Worm (Caenorhabditis elegans) whole organism, young adult: Measurements from ENCODE around the gene nhr-247.

Experiments used
- C06A6.2 ChIP-seq: fragments of 200-800 bp; sonication (Bioruptor generic); conservative IDR thresholded peaks from 2 replicates; pipeline ENCODE4 v1.3.6; 2022; ENCODE audit warnings: missing genetic modification characterization, missing compliant biosample characterization
- C17E4.6 ChIP-seq: fragments of 200-800 bp; sonication (Bioruptor generic); IDR thresholded peaks from 2 replicates; pipeline ENCODE4 v1.3.6; 2022; ENCODE audit warnings: missing genetic modification reagents, missing genetic modification characterization, missing compliant biosample characterization
- F52B5.7 ChIP-seq: sonication (generic microtip); optimal IDR thresholded peaks from 2 replicates; lab custom pipeline; 2016; ENCODE audit warnings: mild to moderate bottlenecking, missing genetic modification characterization, missing compliant biosample characterization
- Y53F4B.3 ChIP-seq: fragments of 200-800 bp; sonication (Bioruptor generic); IDR thresholded peaks from 2 replicates; pipeline ENCODE4 v1.3.6; 2022; ENCODE audit warnings: missing genetic modification reagents, missing genetic modification characterization, missing compliant biosample characterization
- Y56A3A.18 ChIP-seq: fragments of 200-800 bp; sonication (Bioruptor generic); IDR thresholded peaks from 2 replicates; pipeline ENCODE4 v1.3.6; 2022; ENCODE audit warnings: missing genetic modification reagents, missing genetic modification characterization, missing compliant biosample characterization
- Y79H2A.3 ChIP-seq: fragments of 200-800 bp; sonication (Bioruptor generic); conservative IDR thresholded peaks from 2 replicates; pipeline ENCODE4 v1.3.6; 2022; ENCODE audit warnings: missing genetic modification reagents, missing genetic modification characterization, missing compliant biosample characterization
- ZK185.1 ChIP-seq: sonication (generic microtip); optimal IDR thresholded peaks from 2 replicates; lab custom pipeline; 2016; ENCODE audit warnings: mild to moderate bottlenecking, missing genetic modification characterization, missing compliant biosample characterization; ENCODE audit not compliant: poor library complexity, severe bottlenecking
- aptf-3 ChIP-seq: fragments of 200-800 bp; sonication (Bioruptor generic); IDR thresholded peaks from 2 replicates; pipeline ENCODE4 v1.3.6; 2022; ENCODE audit warnings: missing genetic modification characterization, missing compliant biosample characterization
- attf-5 ChIP-seq: fragments of 200-800 bp; sonication (Bioruptor generic); optimal IDR thresholded peaks from 2 replicates; lab custom pipeline; 2018; ENCODE audit warnings: mild to moderate bottlenecking, missing genetic modification characterization, missing compliant biosample characterization
- chd-7 ChIP-seq: sonication (generic microtip); optimal IDR thresholded peaks from 2 replicates; lab custom pipeline; 2016; ENCODE audit warnings: mild to moderate bottlenecking, missing genetic modification characterization, moderate library complexity, missing compliant biosample characterization
- dpff-1 ChIP-seq: sonication (generic microtip); optimal IDR thresholded peaks from 2 replicates; lab custom pipeline; 2017; ENCODE audit warnings: mild to moderate bottlenecking, missing genetic modification characterization, missing compliant biosample characterization
- efl-1 ChIP-seq: fragments of 150-350 bp; optimal IDR thresholded peaks from 2 replicates; lab custom pipeline; 2014; ENCODE audit warnings: missing biosample characterization, missing genetic modification reagents, missing genetic modification characterization
- ekl-4 ChIP-seq: fragments of 200-800 bp; sonication (Bioruptor generic); IDR thresholded peaks from 2 replicates; pipeline ENCODE4 v1.3.6; 2022; ENCODE audit warnings: missing genetic modification reagents, missing genetic modification characterization, missing compliant biosample characterization
- fkh-3 ChIP-seq: sonication (generic microtip); optimal IDR thresholded peaks from 2 replicates; lab custom pipeline; 2016; ENCODE audit warnings: mild to moderate bottlenecking, missing genetic modification characterization, missing compliant biosample characterization
- hlh-12 ChIP-seq: sonication (generic microtip); optimal IDR thresholded peaks from 2 replicates; lab custom pipeline; 2016; ENCODE audit warnings: missing genetic modification characterization, missing compliant biosample characterization
- hmg-1.2 ChIP-seq: fragments of 200-800 bp; sonication (Bioruptor generic); IDR thresholded peaks from 2 replicates; pipeline ENCODE4 v1.3.6; 2022; ENCODE audit warnings: missing genetic modification reagents, missing genetic modification characterization, missing compliant biosample characterization
- hmg-20 ChIP-seq: fragments of 200-800 bp; sonication (Bioruptor generic); IDR thresholded peaks from 2 replicates; pipeline ENCODE4 v1.3.6; 2022; ENCODE audit warnings: missing genetic modification reagents, missing genetic modification characterization, missing compliant biosample characterization
- let-526 ChIP-seq: fragments of 200-800 bp; sonication (Bioruptor generic); IDR thresholded peaks from 2 replicates; pipeline ENCODE4 v1.3.6; 2022; ENCODE audit warnings: missing genetic modification reagents, missing genetic modification characterization, missing compliant biosample characterization
- let-607 ChIP-seq, 2 experiments: fragments of 200-800 bp in 1 of 2; sonication (Bioruptor generic) in 1 of 2; sonication (generic microtip) in 1 of 2; optimal IDR thresholded peaks; 2 replicates each; lab custom pipeline; 2016 to 2018; ENCODE audit warnings: mild to moderate bottlenecking in 2 of 2, missing compliant biosample characterization in 2 of 2, missing genetic modification characterization in 2 of 2, moderate library complexity in 2 of 2, missing genotype in 1 of 2
- lin-54 ChIP-seq: fragments of 200-800 bp; sonication (Bioruptor generic); optimal IDR thresholded peaks from 2 replicates; lab custom pipeline; 2018; ENCODE audit warnings: mild to moderate bottlenecking, missing genetic modification characterization, missing compliant biosample characterization
- lsl-1 ChIP-seq: fragments of 200-800 bp; sonication (Bioruptor generic); optimal IDR thresholded peaks from 2 replicates; lab custom pipeline; 2018; ENCODE audit warnings: mild to moderate bottlenecking, missing genetic modification characterization, moderate library complexity, missing compliant biosample characterization
- madf-10 ChIP-seq: sonication (generic microtip); optimal IDR thresholded peaks from 2 replicates; lab custom pipeline; 2016; ENCODE audit warnings: mild to moderate bottlenecking, missing genetic modification characterization, missing compliant biosample characterization
- madf-6 ChIP-seq: fragments of 200-800 bp; sonication (Bioruptor generic); IDR thresholded peaks from 2 replicates; pipeline ENCODE4 v1.3.6; 2022; ENCODE audit warnings: missing genetic modification reagents, missing genetic modification characterization, missing compliant biosample characterization
- mel-28 ChIP-seq: sonication (generic microtip); optimal IDR thresholded peaks from 2 replicates; lab custom pipeline; 2016; ENCODE audit warnings: borderline replicate concordance, mild to moderate bottlenecking, missing genetic modification characterization, missing compliant biosample characterization
- mxl-1 ChIP-seq: sonication (generic microtip); optimal IDR thresholded peaks from 2 replicates; lab custom pipeline; 2016; ENCODE audit warnings: missing genetic modification characterization, missing compliant biosample characterization
- nfya-2 ChIP-seq: fragments of 200-800 bp; sonication (Bioruptor generic); IDR thresholded peaks from 2 replicates; pipeline ENCODE4 v1.3.6; 2022; ENCODE audit warnings: missing genetic modification reagents, missing genetic modification characterization, missing compliant biosample characterization
- nfyb-1 ChIP-seq: fragments of 200-800 bp; sonication (Bioruptor generic); IDR thresholded peaks from 2 replicates; pipeline ENCODE4 v1.3.6; 2022; ENCODE audit warnings: missing genetic modification reagents, missing genetic modification characterization, missing compliant biosample characterization
- nhr-80 ChIP-seq: sonication (generic microtip); optimal IDR thresholded peaks from 2 replicates; lab custom pipeline; 2016; ENCODE audit warnings: missing genetic modification characterization, missing compliant biosample characterization
- nhr-90 ChIP-seq: sonication (generic microtip); optimal IDR thresholded peaks from 2 replicates; lab custom pipeline; 2016; ENCODE audit warnings: missing genotype, mild to moderate bottlenecking, missing genetic modification characterization, missing compliant biosample characterization
- pha-4 ChIP-seq: fragments of 150-350 bp; sonication (generic microtip); optimal IDR thresholded peaks from 2 replicates; lab custom pipeline; 2014; ENCODE audit warnings: missing biosample characterization, missing genetic modification reagents, missing genetic modification characterization
- snpc-1.1 ChIP-seq: sonication (generic microtip); optimal IDR thresholded peaks from 2 replicates; lab custom pipeline; 2017; ENCODE audit warnings: missing genetic modification characterization, mild to moderate bottlenecking, missing compliant biosample characterization, antibody characterized with exemption, moderate library complexity, missing genotype, missing genetic modification reagents; ENCODE audit not compliant: insufficient read depth
- snpc-1.3 ChIP-seq: sonication (generic microtip); optimal IDR thresholded peaks from 2 replicates; lab custom pipeline; 2017; ENCODE audit warnings: missing genetic modification characterization, mild to moderate bottlenecking, missing compliant biosample characterization, antibody characterized with exemption, moderate library complexity, missing genotype, missing genetic modification reagents; ENCODE audit not compliant: insufficient read depth
- snpc-3.4 ChIP-seq: sonication (generic microtip); optimal IDR thresholded peaks from 2 replicates; lab custom pipeline; 2017; ENCODE audit warnings: missing genetic modification characterization, mild to moderate bottlenecking, missing compliant biosample characterization, antibody characterized with exemption, moderate library complexity, missing genotype, missing genetic modification reagents
- tbx-9 ChIP-seq: sonication (generic microtip); optimal IDR thresholded peaks from 2 replicates; lab custom pipeline; 2016; ENCODE audit warnings: borderline replicate concordance, missing genetic modification characterization, inconsistent platforms, missing compliant biosample characterization
- unc-130 ChIP-seq: sonication (generic microtip); optimal IDR thresholded peaks from 2 replicates; lab custom pipeline; 2016; ENCODE audit warnings: missing genetic modification reagents, missing genetic modification characterization, missing compliant biosample characterization
- unc-62 ChIP-seq: fragments of 150-350 bp; optimal IDR thresholded peaks from 2 replicates; lab custom pipeline; 2014; ENCODE audit warnings: missing biosample characterization, missing genetic modification reagents, missing genetic modification characterization
- ztf-28 ChIP-seq: fragments of 200-800 bp; sonication (Bioruptor generic); IDR thresholded peaks from 2 replicates; pipeline ENCODE4 v1.3.6; 2022; ENCODE audit warnings: missing genetic modification reagents, missing genetic modification characterization, missing compliant biosample characterization

The nhr-247 gene

ce11 chrV:15327745-15328447 lies 5.1 kb downstream of the nhr-247 start, which contains the start of gene ZK1037.6 (continued):
- no peak for TF ChIP-seq nfya-2 (GFP tag; lab: Robert Waterston, UW)
- TF ChIP-seq chd-7 (tag; lab: Kevin White, UChicago) = no peak
- no peak for TF ChIP-seq madf-6 (GFP tag; lab: Robert Waterston, UW)
- no peak for TF ChIP-seq lin-54 (GFP tag; lab: Kevin White, UChicago)
- TF ChIP-seq, all 124 proteins: peak for 0

- TF ChIP-seq mel-28 (tag; lab: Kevin White, UChicago) (no peak), fkh-3 (no peak), ztf-28 (GFP tag; lab: Robert Waterston, UW) (no peak)
Measured at ce11 chrV:15330314-15330713, 7.5 kb downstream of the nhr-247 start, which contains the start of gene srh-295. Gene srh-295 (plus strand): TSS chrV:15330614.

ce11 chrV:15332851-15333250 lies 10.1 kb downstream of the nhr-247 start, which contains the start of gene srw-113:
Gene srw-113 (plus strand): TSS chrV:15333151.
- TF ChIP-seq lsl-1 (GFP tag; lab: Kevin White, UChicago) (no peak), madf-10 (tag; lab: Kevin White, UChicago) (no peak), snpc-1.3 (tag; lab: Kevin White, UChicago) (no peak), ZK185.1 (tag; lab: Kevin White, UChicago) (no peak), efl-1 (no peak), nhr-80 (tag; lab: Kevin White, UChicago) (no peak), nfyb-1 (no peak), hmg-20 (GFP tag; lab: Robert Waterston, UW) (no peak), C17E4.6 (no peak), unc-62 (GFP tag; lab: Kevin White, UChicago) (no peak), hlh-12 (tag; lab: Kevin White, UChicago) (no peak), nfya-2 (GFP tag; lab: Robert Waterston, UW) (no peak), let-526 (no peak), Y53F4B.3 (no peak), hmg-1.2 (GFP tag; lab: Robert Waterston, UW) (no peak), snpc-1.1 (tag; lab: Kevin White, UChicago) (no peak), Y79H2A.3 (GFP tag; lab: Robert Waterston, UW) (no peak), ekl-4 (GFP tag; lab: Robert Waterston, UW) (no peak), dpff-1 (no peak)

ce11 chrV:15337405-15337804 lies 14.6 kb downstream of the nhr-247 start, which contains the start of gene wrt-7:
Gene wrt-7 (minus strand): TSS chrV:15337505.
- TF ChIP-seq let-607 (tag; optimal IDR thresholded peaks at IDR 0.05; lab: Kevin White, UChicago) (no peak), mxl-1 (tag; lab: Kevin White, UChicago) (no peak), C06A6.2 (GFP tag; lab: Robert Waterston, UW) (no peak), aptf-3 (GFP tag; lab: Robert Waterston, UW) (no peak), nhr-90 (no peak), unc-130 (no peak)

ce11 chrV:15339363-15339762 lies 16.6 kb downstream of the nhr-247 start, which contains the start of gene clec-228:
Gene clec-228 (minus strand): TSS chrV:15339463.
- TF ChIP-seq attf-5 (GFP tag; lab: Kevin White, UChicago) (no peak), F52B5.7 (tag; lab: Kevin White, UChicago) (no peak), snpc-3.4 (tag; lab: Kevin White, UChicago) (no peak), tbx-9 (tag; lab: Kevin White, UChicago) (no peak), pha-4 (no peak), Y56A3A.18 (GFP tag; lab: Robert Waterston, UW) (no peak)
